Worm (Caenorhabditis elegans) whole organism, mixed stage, embryonic: ENCODE data around the gene nuo-1.

ENCODE experiments used
- M03D4.4 ChIP-seq: sonication (generic microtip); optimal IDR thresholded peaks from 2 replicates; lab custom pipeline; 2017; ENCODE audit warnings: mild to moderate bottlenecking, missing genetic modification characterization, missing compliant biosample characterization
- pha-4 ChIP-seq: fragments of 150-350 bp; optimal IDR thresholded peaks from 2 replicates; lab custom pipeline; 2018; ENCODE audit warnings: missing biosample characterization, missing genetic modification reagents, missing genetic modification characterization
- unc-39 ChIP-seq: fragments of 150-350 bp; optimal IDR thresholded peaks from 2 replicates; lab custom pipeline; 2014; ENCODE audit warnings: missing biosample characterization, missing genetic modification characterization
- ztf-11 ChIP-seq: fragments of 150-350 bp; optimal IDR thresholded peaks from 2 replicates; lab custom pipeline; 2014; ENCODE audit warnings: missing biosample characterization, missing genetic modification characterization

ce11 chrII:11049876-11050275 lies 47.8 kb upstream of the nuo-1 start, which contains the start of the genes sdhd-1 and ilkp-1:
- TF ChIP-seq ztf-11 (no peak), M03D4.4 (tag; lab: Kevin White, UChicago) (no peak), pha-4 (tag; lab: Kevin White, UChicago) (no peak), unc-39 (no peak)
